Fruit fly (Drosophila melanogaster) whole organism, prepupa: Measurements from ENCODE around the gene CG6028.

ENCODE experiments used
- CG10669 ChIP-seq: fragments of 200-800 bp; sonication (Bioruptor generic); optimal IDR thresholded peaks from 3 replicates; lab custom pipeline; 2018; ENCODE audit warnings: missing biosample characterization, mild to moderate bottlenecking, missing genetic modification characterization, moderate library complexity
- CG11902 ChIP-seq: fragments of 200-800 bp; sonication (Bioruptor generic); optimal IDR thresholded peaks from 3 replicates; lab custom pipeline; 2016; ENCODE audit warnings: missing biosample characterization, missing genetic modification characterization
- CG15336 ChIP-seq: fragments of 200-800 bp; sonication (Bioruptor generic); IDR thresholded peaks from 2 replicates; pipeline ENCODE4 v1.3.6; 2022; ENCODE audit warnings: missing biosample characterization, missing genetic modification characterization
- CG32006 ChIP-seq: fragments of 200-800 bp; sonication (Bioruptor generic); optimal IDR thresholded peaks from 3 replicates; lab custom pipeline; 2017; ENCODE audit warnings: missing biosample characterization, mild to moderate bottlenecking, missing genetic modification characterization
- CG6163 ChIP-seq: fragments of 200-800 bp; sonication (Bioruptor generic); IDR thresholded peaks from 3 replicates; pipeline ENCODE4 v1.3.6; 2022; ENCODE audit warnings: missing biosample characterization, missing genetic modification characterization
- CG6276 ChIP-seq: fragments of 200-800 bp; sonication (Bioruptor generic); optimal IDR thresholded peaks from 2 replicates; lab custom pipeline; 2017; ENCODE audit warnings: missing biosample characterization, mild to moderate bottlenecking, missing genetic modification characterization
- CG6808 ChIP-seq: fragments of 200-800 bp; sonication (Bioruptor generic); optimal IDR thresholded peaks from 3 replicates; lab custom pipeline; 2017; ENCODE audit warnings: missing biosample characterization, missing genetic modification characterization, mild to moderate bottlenecking, moderate library complexity, missing genetic modification reagents
- CG8119 ChIP-seq: fragments of 200-800 bp; sonication (Bioruptor generic); IDR thresholded peaks from 3 replicates; pipeline ENCODE4 v1.3.6; 2022; ENCODE audit warnings: missing biosample characterization, missing genetic modification characterization
- CG8319 ChIP-seq: fragments of 200-800 bp; sonication (Bioruptor generic); optimal IDR thresholded peaks from 3 replicates; lab custom pipeline; 2016; ENCODE audit warnings: missing biosample characterization, missing genetic modification characterization
- CG9139 ChIP-seq: fragments of 200-800 bp; sonication (Bioruptor generic); optimal IDR thresholded peaks from 3 replicates; lab custom pipeline; 2017; ENCODE audit warnings: missing biosample characterization, mild to moderate bottlenecking, missing genetic modification characterization
- Eip75B ChIP-seq: fragments of 200-800 bp; sonication (Bioruptor generic); optimal IDR thresholded peaks from 3 replicates; lab custom pipeline; 2016; ENCODE audit warnings: missing biosample characterization, missing genetic modification characterization
- Eip78C ChIP-seq: fragments of 200-800 bp; sonication (Bioruptor generic); peaks from one replicate; lab custom pipeline; 2016; ENCODE audit warnings: missing biosample characterization, missing genetic modification characterization
- Ets21C ChIP-seq: fragments of 200-800 bp; sonication (Bioruptor generic); optimal IDR thresholded peaks from 3 replicates; lab custom pipeline; 2016; ENCODE audit warnings: missing biosample characterization, missing genetic modification characterization
- Gug ChIP-seq: fragments of 200-800 bp; sonication (Bioruptor generic); IDR thresholded peaks from 2 replicates; pipeline ENCODE4 v1.3.6; 2022; ENCODE audit warnings: missing biosample characterization, missing genetic modification characterization
- Hr4 ChIP-seq: fragments of 200-800 bp; sonication (Bioruptor generic); optimal IDR thresholded peaks from 3 replicates; lab custom pipeline; 2016; ENCODE audit warnings: missing biosample characterization, missing genetic modification characterization
- OdsH ChIP-seq: fragments of 200-800 bp; sonication (Bioruptor generic); optimal IDR thresholded peaks from 3 replicates; lab custom pipeline; 2016; ENCODE audit warnings: missing biosample characterization, missing genetic modification characterization
- Smox ChIP-seq: fragments of 200-800 bp; sonication (Bioruptor generic); optimal IDR thresholded peaks from 3 replicates; lab custom pipeline; 2016; ENCODE audit warnings: missing biosample characterization, missing genetic modification characterization
- Sox102F ChIP-seq: fragments of 200-800 bp; sonication (Bioruptor generic); optimal IDR thresholded peaks from 2 replicates; lab custom pipeline; 2016; ENCODE audit warnings: missing biosample characterization, mild to moderate bottlenecking, missing genetic modification characterization
- Sox15 ChIP-seq: fragments of 200-800 bp; sonication (Bioruptor generic); optimal IDR thresholded peaks from 3 replicates; lab custom pipeline; 2016; ENCODE audit warnings: missing biosample characterization, missing genetic modification characterization
- achi ChIP-seq: fragments of 200-800 bp; sonication (Bioruptor generic); optimal IDR thresholded peaks from 3 replicates; lab custom pipeline; 2016; ENCODE audit warnings: missing biosample characterization, missing genetic modification characterization
- acj6 ChIP-seq: fragments of 200-800 bp; sonication (Bioruptor generic); optimal IDR thresholded peaks from 3 replicates; lab custom pipeline; 2016; ENCODE audit warnings: missing biosample characterization, missing genetic modification characterization
- dsx ChIP-seq: fragments of 200-800 bp; optimal IDR thresholded peaks from 3 replicates; lab custom pipeline; 2019; ENCODE audit warnings: missing biosample characterization, mild to moderate bottlenecking, missing genetic modification characterization, moderate library complexity; ENCODE audit not compliant: poor library complexity, severe bottlenecking
- eg ChIP-seq: fragments of 200-800 bp; sonication (Bioruptor generic); IDR thresholded peaks from 3 replicates; pipeline ENCODE4 v1.3.6; 2022; ENCODE audit warnings: missing biosample characterization, missing genetic modification characterization
- esn ChIP-seq: fragments of 200-800 bp; sonication (Bioruptor generic); optimal IDR thresholded peaks from 2 replicates; lab custom pipeline; 2016; ENCODE audit warnings: missing biosample characterization, mild to moderate bottlenecking, missing genetic modification characterization, moderate library complexity
- fd59A ChIP-seq: fragments of 200-800 bp; sonication (Bioruptor generic); optimal IDR thresholded peaks from 2 replicates; lab custom pipeline; 2017; ENCODE audit warnings: missing biosample characterization, mild to moderate bottlenecking, missing genetic modification characterization, missing genetic modification reagents
- fd85E ChIP-seq: fragments of 200-800 bp; sonication (Bioruptor generic); optimal IDR thresholded peaks from 3 replicates; lab custom pipeline; 2016; ENCODE audit warnings: missing biosample characterization, missing genetic modification characterization
- fkh ChIP-seq: fragments of 200-800 bp; sonication (Bioruptor generic); optimal IDR thresholded peaks from 3 replicates; lab custom pipeline; 2017; ENCODE audit warnings: missing biosample characterization, mild to moderate bottlenecking, missing genetic modification characterization, moderate library complexity
- lz ChIP-seq: fragments of 200-800 bp; sonication (Bioruptor generic); optimal IDR thresholded peaks from 3 replicates; lab custom pipeline; 2016; ENCODE audit warnings: missing biosample characterization, missing genetic modification characterization
- salr ChIP-seq, 2 experiments: fragments of 200-800 bp; sonication (Bioruptor generic); optimal IDR thresholded peaks; 3 replicates each; lab custom pipeline; 2016 to 2018; ENCODE audit warnings: missing biosample characterization in 2 of 2, missing genetic modification characterization in 2 of 2, mild to moderate bottlenecking in 1 of 2
- spab ChIP-seq: fragments of 200-800 bp; sonication (Bioruptor generic); optimal IDR thresholded peaks from 2 replicates; lab custom pipeline; 2017; ENCODE audit warnings: missing biosample characterization, mild to moderate bottlenecking, missing genetic modification characterization, missing genetic modification reagents
- ss ChIP-seq, 2 experiments: fragments of 200-800 bp; sonication (Bioruptor generic); optimal IDR thresholded peaks; 2 replicates in 1 of 2; 3 replicates in 1 of 2; lab custom pipeline; 2017 to 2018; ENCODE audit warnings: mild to moderate bottlenecking in 2 of 2, missing biosample characterization in 2 of 2, missing genetic modification characterization in 2 of 2, moderate library complexity in 1 of 2
- svp ChIP-seq: fragments of 200-800 bp; sonication (Bioruptor generic); peaks from one replicate; lab custom pipeline; 2016; ENCODE audit warnings: missing biosample characterization, missing genetic modification characterization
- vri ChIP-seq: fragments of 200-800 bp; sonication (Bioruptor generic); optimal IDR thresholded peaks from 3 replicates; lab custom pipeline; 2016; ENCODE audit warnings: missing biosample characterization, mild to moderate bottlenecking, missing genetic modification characterization

CG6028 gene

DNA sequence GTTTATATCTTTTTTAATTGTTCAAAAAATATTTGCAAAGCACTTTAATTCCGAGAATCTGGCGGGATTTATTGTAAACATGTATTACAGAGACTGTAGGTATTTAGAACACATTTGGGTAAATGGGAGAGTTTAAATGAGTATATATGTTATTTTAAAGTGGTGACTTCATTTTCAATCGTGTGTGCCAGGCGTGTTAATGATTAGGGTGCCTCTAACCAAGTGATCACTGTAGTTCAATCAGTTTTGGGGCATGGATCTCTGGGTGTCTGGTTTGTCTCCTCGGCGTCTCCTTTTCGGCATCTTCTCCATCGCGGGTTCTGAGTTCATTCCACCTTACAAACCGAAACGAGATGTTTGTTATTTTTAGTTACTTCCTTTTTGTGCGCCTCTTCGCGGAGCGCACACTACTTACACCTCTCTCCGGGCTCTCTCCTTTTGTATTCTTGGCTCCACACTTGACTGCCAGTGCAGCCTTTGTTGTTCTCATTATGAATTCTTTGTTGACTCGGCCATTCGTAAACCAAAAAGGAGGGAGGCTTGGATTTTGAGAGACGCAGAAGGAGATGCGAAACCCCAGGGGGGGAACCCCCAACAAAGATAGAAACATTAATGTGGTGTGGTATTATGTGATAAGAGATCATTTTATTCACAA lies 18.6 kb upstream of the CG6028 start (continued):
- TF ChIP-seq acj6 (GFP tag; lab: Kevin White, UChicago) (peak; percentile 0), CG8319 (GFP tag; lab: Kevin White, UChicago) (no peak), Sox102F (GFP tag; lab: Kevin White, UChicago) (peak; percentile 62), CG6163 (GFP tag; lab: Robert Waterston, UW) (peak; percentile 63), fd59A (no peak), lz (GFP tag; lab: Kevin White, UChicago) (peak; percentile 32), Smox (GFP tag; lab: Kevin White, UChicago) (peak; percentile 29), esn (peak; percentile 31), vri (GFP tag; lab: Kevin White, UChicago) (peak; percentile 39)

DNA sequence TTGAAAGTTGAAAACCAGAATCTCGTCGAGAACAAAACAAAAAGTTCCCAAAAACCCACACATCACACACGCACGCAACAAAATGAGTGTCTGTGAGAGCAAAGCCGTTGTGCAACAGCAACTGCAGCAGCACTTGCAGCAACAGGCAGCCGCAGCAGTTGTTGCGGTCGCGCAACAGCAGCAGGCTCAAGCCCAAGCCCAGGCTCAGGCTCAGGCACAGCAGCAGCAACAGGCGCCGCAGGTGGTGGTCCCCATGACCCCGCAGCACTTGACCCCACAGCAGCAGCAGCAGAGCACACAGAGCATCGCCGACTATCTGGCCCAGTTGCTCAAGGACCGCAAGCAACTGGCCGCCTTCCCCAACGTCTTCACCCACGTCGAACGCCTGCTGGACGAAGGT lies 17.7 kb upstream of the CG6028 start:
- peak; percentile 9; the same call in 1 of the 3 replicates for TF ChIP-seq CG6163 (GFP tag; lab: Robert Waterston, UW)
- TF ChIP-seq Eip75B (GFP tag; lab: Kevin White, UChicago): no peak
- no peak for TF ChIP-seq Hr4 (GFP tag; lab: Kevin White, UChicago)
- no peak for TF ChIP-seq Gug (GFP tag; lab: Robert Waterston, UW)
- TF ChIP-seq svp (GFP tag; lab: Kevin White, UChicago): peak; percentile 77
- TF ChIP-seq CG6808: no peak

DNA sequence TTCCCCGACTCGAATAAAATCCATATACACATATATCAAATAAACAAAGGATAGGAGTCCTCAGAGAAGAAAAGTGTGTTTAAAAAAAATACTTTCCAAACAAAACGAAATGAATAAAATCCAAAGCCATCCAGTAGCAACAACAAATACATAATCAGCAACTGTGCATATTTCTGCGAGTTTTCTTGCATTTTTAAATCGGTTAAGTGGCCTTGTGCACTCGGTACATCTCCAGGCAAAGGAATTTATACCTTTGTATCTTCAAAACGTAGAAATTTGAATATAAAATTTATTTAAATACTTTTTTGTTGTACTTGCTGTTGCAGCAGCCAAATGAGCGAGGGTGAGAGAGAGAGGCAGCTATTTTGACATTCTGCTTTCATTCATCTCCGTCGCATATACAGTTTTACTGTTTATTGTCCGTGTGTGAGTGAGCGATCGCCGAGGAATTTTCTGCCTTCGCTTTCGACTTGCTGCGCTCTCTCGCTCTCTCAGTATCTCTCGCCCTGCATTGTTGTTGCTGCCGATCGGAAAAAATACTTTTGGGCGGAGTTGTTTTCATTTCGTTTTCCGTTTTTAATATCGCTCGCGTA lies 17.1 kb upstream of the CG6028 start:
- TF ChIP-seq fkh (GFP tag; lab: Kevin White, UChicago) (no peak), CG15336 (GFP tag; lab: Robert Waterston, UW) (0 out of 2 replicates have a peak, but pooled peaks have one; percentile 8), salr (GFP tag; optimal IDR thresholded peaks at IDR 0.05; lab: Kevin White, UChicago) (no peak), ss (GFP tag; optimal IDR thresholded peaks at IDR 0.05; lab: Kevin White, UChicago) (peak in 1 of 2 experiments; percentile 2), Ets21C (GFP tag; lab: Kevin White, UChicago) (no peak), OdsH (GFP tag; lab: Kevin White, UChicago) (no peak), Sox15 (GFP tag; lab: Kevin White, UChicago) (no peak), achi (GFP tag; lab: Kevin White, UChicago) (peak; percentile 74), CG8119 (GFP tag; lab: Robert Waterston, UW) (no peak), Eip78C (GFP tag; lab: Kevin White, UChicago) (peak; percentile 71), Sox102F (GFP tag; lab: Kevin White, UChicago) (no peak), spab (GFP tag; lab: Kevin White, UChicago) (no peak), fd85E (no peak), CG6276 (GFP tag; lab: Kevin White, UChicago) (no peak), lz (GFP tag; lab: Kevin White, UChicago) (no peak), dsx (GFP tag; lab: Kevin White, UChicago) (peak; percentile 0), CG11902 (GFP tag; lab: Kevin White, UChicago) (no peak), CG9139 (GFP tag; lab: Kevin White, UChicago) (no peak), eg (GFP tag; lab: Robert Waterston, UW) (no peak), Smox (GFP tag; lab: Kevin White, UChicago) (no peak), CG10669 (GFP tag; lab: Kevin White, UChicago) (no peak), CG32006 (GFP tag; lab: Kevin White, UChicago) (no peak)
